Worm (Caenorhabditis elegans) whole organism, midembryonic: ENCODE measurements around the gene ubc-21.

ENCODE experiments used
- T22C8.4 ChIP-seq: fragments of 200-800 bp; sonication (Bioruptor generic); IDR thresholded peaks from 2 replicates; pipeline ENCODE4 v1.3.6; 2022; ENCODE audit warnings: missing genetic modification characterization, missing compliant biosample characterization
- cog-1 ChIP-seq: sonication (generic microtip); optimal IDR thresholded peaks from 2 replicates; lab custom pipeline; 2016; ENCODE audit warnings: missing genetic modification characterization, missing compliant biosample characterization
- flt-1 ChIP-seq: fragments of 200-800 bp; sonication (Bioruptor generic); IDR thresholded peaks from 2 replicates; pipeline ENCODE4 v1.3.6; 2022; ENCODE audit warnings: missing genetic modification characterization, missing compliant biosample characterization
- klf-2 ChIP-seq: fragments of 200-800 bp; sonication (Bioruptor generic); conservative IDR thresholded peaks from 2 replicates; pipeline ENCODE4 v1.3.6; 2022; ENCODE audit warnings: missing genetic modification reagents, missing genetic modification characterization, missing compliant biosample characterization
- med-1 ChIP-seq: sonication (generic microtip); optimal IDR thresholded peaks from 2 replicates; lab custom pipeline; 2017; ENCODE audit warnings: missing genetic modification characterization, mild to moderate bottlenecking, missing compliant biosample characterization, antibody characterized with exemption, missing genetic modification reagents; ENCODE audit not compliant: insufficient read depth
- ref-1 ChIP-seq: fragments of 200-800 bp; sonication (Bioruptor generic); conservative IDR thresholded peaks from 2 replicates; pipeline ENCODE4 v1.3.6; 2022; ENCODE audit warnings: missing genetic modification reagents, missing genetic modification characterization, missing compliant biosample characterization
- tab-1 ChIP-seq: fragments of 200-800 bp; sonication (Bioruptor generic); IDR thresholded peaks from 2 replicates; pipeline ENCODE4 v1.3.6; 2022; ENCODE audit warnings: missing genetic modification characterization, missing compliant biosample characterization
- ztf-23 ChIP-seq: fragments of 200-800 bp; sonication (Bioruptor generic); IDR thresholded peaks from 2 replicates; pipeline ENCODE4 v1.3.6; 2022; ENCODE audit warnings: missing genetic modification reagents, missing genetic modification characterization, missing compliant biosample characterization
- ztf-29 ChIP-seq: fragments of 200-800 bp; sonication (Bioruptor generic); IDR thresholded peaks from 2 replicates; pipeline ENCODE4 v1.3.6; 2022; ENCODE audit warnings: missing genetic modification reagents, missing genetic modification characterization, missing compliant biosample characterization

ubc-21 gene

DNA sequence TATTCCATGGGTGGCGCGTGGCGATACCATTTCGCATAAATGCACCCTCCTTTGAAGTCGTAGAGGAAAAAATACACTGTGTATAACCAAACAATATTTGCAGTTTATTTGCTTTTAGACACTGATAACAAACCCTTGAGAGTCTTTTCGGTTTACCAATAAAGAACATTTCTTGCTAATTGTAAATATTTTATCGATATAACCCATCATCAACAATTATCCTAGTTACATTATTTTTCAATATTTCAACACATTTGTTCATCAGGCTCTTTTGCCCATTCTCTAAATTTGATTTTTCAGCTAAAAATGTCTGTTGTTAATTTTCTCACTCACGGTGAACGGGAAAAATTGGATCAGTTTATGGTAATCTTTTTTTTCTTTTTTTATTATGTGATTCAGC lies 25.4 kb upstream of the ubc-21 start, which contains the start of gene ubc-23:
ubc-23 (plus strand) TSS at position 301 of the 400 bp plus-strand sequence.
- TF ChIP-seq ref-1 (GFP tag; lab: Robert Waterston, UW) = no peak
- no peak for TF ChIP-seq ztf-29
- no peak for TF ChIP-seq tab-1 (GFP tag; lab: Robert Waterston, UW)
- TF ChIP-seq med-1 (GFP tag; lab: Kevin White, UChicago) = no peak
- no peak for TF ChIP-seq T22C8.4
- TF ChIP-seq cog-1 (tag; lab: Kevin White, UChicago) = no peak
- TF ChIP-seq ztf-23 (GFP tag; lab: Robert Waterston, UW) = no peak
- no peak for TF ChIP-seq klf-2
- no peak for TF ChIP-seq flt-1 (GFP tag; lab: Robert Waterston, UW)

DNA sequence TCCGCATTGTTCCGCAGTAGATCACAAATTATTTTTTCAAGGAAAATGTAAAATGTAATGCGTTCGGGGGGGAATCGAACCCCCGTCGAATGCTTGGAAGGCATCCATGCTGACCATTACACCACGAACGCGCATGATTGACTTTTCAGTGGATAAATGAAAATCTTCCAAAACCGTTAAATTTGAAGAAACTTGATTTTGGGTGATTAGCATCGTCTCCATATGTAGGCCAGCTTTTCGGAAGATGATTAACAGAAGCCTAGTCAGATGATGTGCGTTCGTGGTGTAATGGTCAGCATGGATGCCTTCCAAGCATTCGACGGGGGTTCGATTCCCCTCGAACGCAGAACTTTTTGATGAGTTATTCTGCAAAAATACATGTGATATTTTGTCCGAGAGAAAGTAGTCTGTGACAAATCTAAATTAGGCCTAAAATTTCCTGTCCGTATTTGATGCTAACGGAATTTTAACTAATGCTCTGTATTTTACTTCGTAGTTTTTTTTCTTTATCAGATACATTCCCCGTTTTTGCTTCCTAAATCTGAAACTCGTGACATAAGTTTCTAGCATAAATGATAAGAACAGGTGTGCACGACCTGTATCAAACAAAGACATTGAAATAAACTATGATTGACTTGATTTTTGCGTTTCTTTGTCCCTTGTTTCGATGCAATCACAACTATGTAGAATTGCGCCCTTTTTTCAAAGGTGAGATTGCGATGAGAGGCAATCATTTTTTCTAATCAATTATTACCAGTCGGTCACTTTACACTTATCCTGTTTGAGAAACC lies 22.8 kb upstream of the ubc-21 start, which contains the start of gene C28G1.10:
C28G1.10 (plus strand) TSS at position 676 of the 791 bp plus-strand sequence.
- TF ChIP-seq klf-2 = peak; percentile 61; the same call in 1 of the 2 replicates
- no peak for TF ChIP-seq ztf-23 (GFP tag; lab: Robert Waterston, UW)
- TF ChIP-seq ref-1 (GFP tag; lab: Robert Waterston, UW) = no peak
- TF ChIP-seq ztf-29 = no peak
- TF ChIP-seq T22C8.4 = no peak

ce11 chrX:8853524-8853923 lies 15.9 kb upstream of the ubc-21 start, which contains the start of gene sprp-4:
Gene sprp-4, minus strand, starts transcription at chrX:8853624.
- no peak for TF ChIP-seq tab-1 (GFP tag; lab: Robert Waterston, UW)
- no peak for TF ChIP-seq klf-2
- no peak for TF ChIP-seq cog-1 (tag; lab: Kevin White, UChicago)
- no peak for TF ChIP-seq ztf-29
- no peak for TF ChIP-seq T22C8.4
- no peak for TF ChIP-seq flt-1 (GFP tag; lab: Robert Waterston, UW)
- TF ChIP-seq ref-1 (GFP tag; lab: Robert Waterston, UW) = no peak
- TF ChIP-seq med-1 (GFP tag; lab: Kevin White, UChicago) = no peak
- no peak for TF ChIP-seq ztf-23 (GFP tag; lab: Robert Waterston, UW)

DNA sequence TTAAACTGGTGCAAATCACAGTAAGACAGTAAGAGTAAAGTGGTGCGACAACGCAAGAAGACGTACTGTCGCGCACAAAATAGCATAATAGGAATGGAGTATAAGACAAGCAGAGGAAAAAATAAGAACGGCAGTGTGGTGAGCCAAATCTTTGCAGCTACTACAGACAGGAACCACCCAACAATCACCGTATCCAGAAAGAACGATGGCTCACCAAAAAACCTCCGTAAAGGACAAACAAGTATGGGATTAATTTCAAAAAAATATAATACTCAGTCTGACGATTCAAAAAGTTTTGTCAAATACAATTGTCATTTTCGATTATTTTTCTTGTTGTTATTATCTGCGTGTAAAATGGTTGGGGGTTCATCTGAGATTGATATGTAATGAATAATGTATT lies 15.0 kb upstream of the ubc-21 start:
- TF ChIP-seq ztf-23 (GFP tag; lab: Robert Waterston, UW) (no peak), cog-1 (tag; lab: Kevin White, UChicago) (no peak), tab-1 (GFP tag; lab: Robert Waterston, UW) (no peak), ref-1 (GFP tag; lab: Robert Waterston, UW) (no peak), flt-1 (GFP tag; lab: Robert Waterston, UW) (no peak), T22C8.4 (no peak), med-1 (GFP tag; lab: Kevin White, UChicago) (no peak), klf-2 (no peak), ztf-29 (no peak)

DNA sequence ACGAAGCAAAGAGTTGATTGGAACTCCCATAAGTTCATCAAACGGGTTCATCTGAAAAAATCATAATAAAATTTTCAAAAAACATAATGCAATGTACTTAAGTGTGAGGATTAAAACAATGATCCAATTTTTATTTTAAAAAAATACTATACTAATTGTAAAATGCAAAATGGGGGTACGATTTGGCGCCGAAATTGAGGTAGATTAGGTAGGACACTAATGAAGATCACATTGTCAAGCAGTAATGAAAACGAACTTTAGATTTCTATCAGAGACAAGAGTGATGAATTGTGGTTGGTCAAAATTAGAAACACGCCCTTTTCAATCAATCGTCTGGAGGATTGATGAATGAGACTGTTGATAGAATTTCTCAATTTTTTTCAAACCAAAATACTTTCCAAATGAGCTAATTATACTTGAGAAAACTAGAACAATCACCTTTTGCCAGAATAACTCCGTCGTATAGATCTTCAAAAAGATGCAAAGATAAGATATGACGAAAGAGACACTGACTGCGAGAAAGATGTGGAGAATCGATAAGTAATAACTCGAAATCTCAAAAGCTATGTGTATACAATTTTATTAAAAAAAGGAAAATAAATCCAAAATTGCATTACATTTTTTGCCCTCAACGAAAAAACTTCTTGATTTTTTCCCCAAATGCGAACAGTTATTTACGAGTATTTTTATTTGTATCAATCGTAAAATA lies 11.4 kb upstream of the ubc-21 start, which contains the start of gene C06E2.5:
C06E2.5 (minus strand) TSS at position 51 of the 709 bp plus-strand sequence.
- no peak for TF ChIP-seq ztf-23 (GFP tag; lab: Robert Waterston, UW)
- no peak for TF ChIP-seq T22C8.4
- TF ChIP-seq ref-1 (GFP tag; lab: Robert Waterston, UW) = no peak
- no peak for TF ChIP-seq tab-1 (GFP tag; lab: Robert Waterston, UW)
- no peak for TF ChIP-seq ztf-29
- TF ChIP-seq med-1 (GFP tag; lab: Kevin White, UChicago) = no peak
- no peak for TF ChIP-seq cog-1 (tag; lab: Kevin White, UChicago)
- TF ChIP-seq flt-1 (GFP tag; lab: Robert Waterston, UW) = no peak
- no peak for TF ChIP-seq klf-2

ce11 chrX:8859538-8859937 lies 9.9 kb upstream of the ubc-21 start:
- TF ChIP-seq ztf-29 (no peak), T22C8.4 (no peak), cog-1 (tag; lab: Kevin White, UChicago) (no peak), flt-1 (GFP tag; lab: Robert Waterston, UW) (no peak), klf-2 (no peak), ref-1 (GFP tag; lab: Robert Waterston, UW) (no peak)

DNA sequence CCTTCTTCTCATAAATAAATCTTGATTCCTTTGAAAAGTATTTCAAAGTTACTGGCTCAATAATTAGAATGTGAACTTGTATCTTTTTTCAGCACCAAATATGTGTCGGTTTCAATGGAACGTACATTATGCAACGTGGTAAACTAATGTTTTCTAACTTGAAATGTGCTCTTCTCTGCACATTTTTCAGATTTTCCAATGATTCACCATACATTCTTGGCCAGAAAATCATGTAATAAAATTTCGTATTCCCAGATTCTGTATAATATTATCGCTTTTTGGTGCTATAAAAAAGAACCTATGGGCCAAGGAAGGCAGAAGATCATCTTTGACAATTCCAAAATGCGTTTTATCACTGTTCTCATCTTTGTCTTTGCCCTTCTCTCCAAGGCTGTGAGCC lies 8.5 kb upstream of the ubc-21 start, which contains the start of gene C06E2.9:
C06E2.9 (plus strand) TSS at position 301 of the 400 bp plus-strand sequence.
- no peak for TF ChIP-seq med-1 (GFP tag; lab: Kevin White, UChicago)
- TF ChIP-seq klf-2 = no peak
- TF ChIP-seq ztf-23 (GFP tag; lab: Robert Waterston, UW) = no peak

DNA sequence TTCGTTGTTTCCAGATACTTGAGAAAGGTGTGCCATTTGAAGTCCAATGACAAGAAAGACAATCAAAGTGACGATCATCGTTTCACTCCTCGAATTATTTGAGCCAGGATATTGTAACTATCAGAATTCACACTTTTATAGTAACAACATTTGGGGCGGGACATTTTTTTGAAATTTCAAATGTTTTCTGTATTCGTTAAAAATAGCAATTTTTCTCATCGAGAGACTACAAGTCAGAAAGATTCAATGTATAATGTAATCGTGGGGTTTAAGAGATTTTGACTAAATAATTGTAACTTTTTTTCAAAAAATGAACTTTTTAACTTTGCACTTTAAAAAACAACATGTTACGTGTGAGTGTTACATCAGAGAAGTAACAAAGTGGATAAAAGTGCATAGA lies 2.9 kb upstream of the ubc-21 start, which contains the start of gene ins-9:
ins-9 (minus strand) TSS at position 101 of the 400 bp plus-strand sequence.
- no peak for TF ChIP-seq flt-1 (GFP tag; lab: Robert Waterston, UW)

DNA sequence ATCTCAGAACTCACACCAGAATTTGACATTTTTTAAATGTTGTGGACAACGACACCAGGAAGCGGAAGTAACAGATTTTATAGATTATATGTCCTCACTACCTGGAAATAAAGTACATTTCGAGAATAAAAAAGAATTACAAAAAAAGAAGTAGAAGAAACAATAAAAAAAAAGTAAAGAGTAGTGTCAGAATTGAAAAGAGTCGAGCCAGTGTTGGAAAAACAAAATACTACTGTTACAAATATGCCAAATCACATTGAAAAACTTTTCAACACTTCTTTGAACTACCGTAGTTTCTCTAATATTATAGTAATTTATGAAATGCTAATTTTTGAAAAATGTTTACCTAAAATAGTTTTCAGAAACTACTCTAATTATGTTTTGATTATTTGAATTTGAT lies 5.3 kb downstream of the ubc-21 start, which contains the start of gene C06E2.1:
C06E2.1 (minus strand) TSS at position 101 of the 400 bp plus-strand sequence.
- TF ChIP-seq ztf-29 (no peak), med-1 (GFP tag; lab: Kevin White, UChicago) (no peak), ref-1 (GFP tag; lab: Robert Waterston, UW) (no peak), cog-1 (tag; lab: Kevin White, UChicago) (no peak), klf-2 (no peak), flt-1 (GFP tag; lab: Robert Waterston, UW) (no peak), ztf-23 (GFP tag; lab: Robert Waterston, UW) (no peak), tab-1 (GFP tag; lab: Robert Waterston, UW) (no peak), T22C8.4 (no peak)
